Fruit fly (Drosophila melanogaster) Kc167 (cell line): ENCODE data around the gene MFS3.

Experiments
- Myc ChIP-seq: fragments of >200 bp; optimal IDR thresholded peaks from 2 replicates; lab custom pipeline; 2017; ENCODE audit warnings: missing external identifiers
- h ChIP-seq: fragments of >200 bp; optimal IDR thresholded peaks from 3 replicates; lab custom pipeline; 2018; ENCODE audit warnings: missing external identifiers
- psq ChIP-seq: fragments of >200 bp; optimal IDR thresholded peaks from 2 replicates; lab custom pipeline; 2017; ENCODE audit warnings: missing external identifiers

- TF ChIP-seq psq (lab: Kevin White, UChicago) (no peak), Myc (lab: Kevin White, UChicago) (no peak), h (no peak)
Measured at dm6 chr2L:1114230-1114629, 28.8 kb upstream of the MFS3 start.
